Worm (Caenorhabditis elegans) whole organism, midembryonic: ENCODE data around the gene vab-15.

Experiments used
- flt-1 ChIP-seq: fragments of 200-800 bp; sonication (Bioruptor generic); IDR thresholded peaks from 2 replicates; pipeline ENCODE4 v1.3.6; 2022; ENCODE audit warnings: missing genetic modification characterization, missing compliant biosample characterization
- med-1 ChIP-seq: sonication (generic microtip); optimal IDR thresholded peaks from 2 replicates; lab custom pipeline; 2017; ENCODE audit warnings: missing genetic modification characterization, mild to moderate bottlenecking, missing compliant biosample characterization, antibody characterized with exemption, missing genetic modification reagents; ENCODE audit not compliant: insufficient read depth
- ztf-23 ChIP-seq: fragments of 200-800 bp; sonication (Bioruptor generic); IDR thresholded peaks from 2 replicates; pipeline ENCODE4 v1.3.6; 2022; ENCODE audit warnings: missing genetic modification reagents, missing genetic modification characterization, missing compliant biosample characterization

ce11 chrX:9814132-9814811 is 32.8 kb upstream of the vab-15 start:
- no peak for TF ChIP-seq flt-1 (GFP tag; lab: Robert Waterston, UW)
- no peak for TF ChIP-seq ztf-23 (GFP tag; lab: Robert Waterston, UW)
- TF ChIP-seq med-1 (GFP tag; lab: Kevin White, UChicago) = no peak
